Worm (Caenorhabditis elegans) whole organism, dauer: ENCODE data around the gene C34F6.5.

Experiments
- unc-62 ChIP-seq: sonication (generic microtip); optimal IDR thresholded peaks from 2 replicates; lab custom pipeline; 2017; ENCODE audit warnings: missing biosample characterization, missing genetic modification reagents, missing genetic modification characterization

Gene C34F6.5

ce11 chrX:11208788-11209187, at the start of gene C34F6.5:
Gene C34F6.5, minus strand, starts transcription at chrX:11208888.
- no peak for TF ChIP-seq unc-62 (GFP tag; lab: Kevin White, UChicago)

ce11 chrX:11257071-11257470, 48.4 kb upstream of the C34F6.5 start, which contains the start of gene C03A3.1:
Gene C03A3.1, plus strand, starts transcription at chrX:11257361.
- TF ChIP-seq unc-62 (GFP tag; lab: Kevin White, UChicago), result no peak

- no peak for TF ChIP-seq unc-62 (GFP tag; lab: Kevin White, UChicago)
Observed at ce11 chrX:11252429-11252828, 43.7 kb upstream of the C34F6.5 start.

- TF ChIP-seq unc-62 (GFP tag; lab: Kevin White, UChicago), result no peak
Observed at ce11 chrX:11251928-11252327, 43.2 kb upstream of the C34F6.5 start.

- TF ChIP-seq unc-62 (GFP tag; lab: Kevin White, UChicago), result no peak
Observed at ce11 chrX:11250983-11251382, 42.3 kb upstream of the C34F6.5 start.

- TF ChIP-seq unc-62 (GFP tag; lab: Kevin White, UChicago), result no peak
Observed at ce11 chrX:11249392-11249791, 40.7 kb upstream of the C34F6.5 start.

ce11 chrX:11248083-11248482, 39.4 kb upstream of the C34F6.5 start:
- TF ChIP-seq unc-62 (GFP tag; lab: Kevin White, UChicago), result no peak

- TF ChIP-seq unc-62 (GFP tag; lab: Kevin White, UChicago), result no peak
Observed at ce11 chrX:11245056-11245455, 36.4 kb upstream of the C34F6.5 start.

ce11 chrX:11243604-11244003, 34.9 kb upstream of the C34F6.5 start:
- TF ChIP-seq unc-62 (GFP tag; lab: Kevin White, UChicago), result no peak

- no peak for TF ChIP-seq unc-62 (GFP tag; lab: Kevin White, UChicago)
Observed at ce11 chrX:11241479-11241878, 32.8 kb upstream of the C34F6.5 start.

ce11 chrX:11240585-11241115, 32.0 kb upstream of the C34F6.5 start, which contains the start of gene C34F6.10:
Gene C34F6.10, minus strand, starts transcription at chrX:11240635.
- TF ChIP-seq unc-62 (GFP tag; lab: Kevin White, UChicago), result no peak

- TF ChIP-seq unc-62 (GFP tag; lab: Kevin White, UChicago), result no peak
Observed at ce11 chrX:11226595-11226994, 17.9 kb upstream of the C34F6.5 start, which contains the start of gene C34F6.12. Gene C34F6.12, minus strand, starts transcription at chrX:11226695.

ce11 chrX:11222597-11223218, 14.0 kb upstream of the C34F6.5 start, which contains the start of gene C34F6.9:
Gene C34F6.9, minus strand, starts transcription at chrX:11222647.
- TF ChIP-seq unc-62 (GFP tag; lab: Kevin White, UChicago), result no peak

ce11 chrX:11215420-11216050, 6.8 kb upstream of the C34F6.5 start, which contains the start of the genes C34F6.7 and idh-2:
Gene C34F6.7, minus strand, starts transcription at chrX:11215470.
Gene idh-2, plus strand, starts transcription at chrX:11216000.
- TF ChIP-seq unc-62 (GFP tag; lab: Kevin White, UChicago), result no peak

ce11 chrX:11211360-11211759, 2.7 kb upstream of the C34F6.5 start:
- no peak for TF ChIP-seq unc-62 (GFP tag; lab: Kevin White, UChicago)

ce11 chrX:11210417-11210816, 1.7 kb upstream of the C34F6.5 start:
- TF ChIP-seq unc-62 (GFP tag; lab: Kevin White, UChicago), result no peak
